Fruit fly (Drosophila melanogaster) whole organism, wandering third instar larva: ENCODE results near the gene CG18262.

Experiments
- Abd-B ChIP-seq: fragments of >200 bp; optimal IDR thresholded peaks from 2 replicates; lab custom pipeline; 2017; ENCODE audit warnings: missing biosample characterization, missing genetic modification characterization
- CG32264 ChIP-seq: fragments of 200-800 bp; sonication (Bioruptor generic); optimal IDR thresholded peaks from 2 replicates; lab custom pipeline; 2016; ENCODE audit warnings: missing biosample characterization, missing genetic modification characterization
- CG9705 ChIP-seq: fragments of 200-800 bp; sonication (Bioruptor generic); optimal IDR thresholded peaks from 2 replicates; lab custom pipeline; 2018; ENCODE audit warnings: missing biosample characterization, mild to moderate bottlenecking, missing genetic modification characterization
- CrebA ChIP-seq: fragments of 200-800 bp; sonication (Bioruptor generic); optimal IDR thresholded peaks from 2 replicates; lab custom pipeline; 2016; ENCODE audit warnings: missing biosample characterization, mild to moderate bottlenecking, missing genetic modification characterization, borderline replicate concordance
- Dfd ChIP-seq: fragments of >200 bp; optimal IDR thresholded peaks from 2 replicates; lab custom pipeline; 2017; ENCODE audit warnings: missing biosample characterization, missing genetic modification characterization
- Dif ChIP-seq: fragments of 200-275, 200-300 bp; sonication (Bioruptor generic); optimal IDR thresholded peaks from 2 replicates; lab custom pipeline; 2018; ENCODE audit warnings: missing biosample characterization, missing genetic modification characterization; ENCODE audit not compliant: partially characterized antibody
- GATAd ChIP-seq: sonication (Bioruptor generic); optimal IDR thresholded peaks from 2 replicates; lab custom pipeline; 2016; ENCODE audit warnings: missing biosample characterization, missing genetic modification characterization
- HLH106 ChIP-seq: fragments of 200-800 bp; optimal IDR thresholded peaks from 3 replicates; lab custom pipeline; 2019; ENCODE audit warnings: missing biosample characterization, mild to moderate bottlenecking, missing genetic modification characterization, moderate library complexity
- Hnf4 ChIP-seq: fragments of 200-800 bp; sonication (Bioruptor generic); optimal IDR thresholded peaks from 2 replicates; lab custom pipeline; 2016; ENCODE audit warnings: missing biosample characterization, mild to moderate bottlenecking, missing genetic modification characterization
- Hr78 ChIP-seq: fragments of >200 bp; optimal IDR thresholded peaks from 2 replicates; lab custom pipeline; 2017; ENCODE audit warnings: missing biosample characterization, missing genetic modification characterization
- Hr83 ChIP-seq: fragments of 200-300 bp; sonication (Bioruptor generic); optimal IDR thresholded peaks from 2 replicates; lab custom pipeline; 2016; ENCODE audit warnings: missing biosample characterization, mild to moderate bottlenecking, missing genetic modification characterization, moderate library complexity; ENCODE audit not compliant: poor library complexity, severe bottlenecking
- Jra ChIP-seq: sonication (Bioruptor generic); optimal IDR thresholded peaks from 2 replicates; lab custom pipeline; 2016; ENCODE audit warnings: missing biosample characterization, missing genetic modification characterization
- Mio ChIP-seq: sonication (Bioruptor generic); optimal IDR thresholded peaks from 2 replicates; lab custom pipeline; 2016; ENCODE audit warnings: missing biosample characterization, missing genetic modification characterization
- Myc ChIP-seq: fragments of >200 bp; optimal IDR thresholded peaks from 2 replicates; lab custom pipeline; 2017
- N ChIP-seq: fragments of >200 bp; optimal IDR thresholded peaks from 2 replicates; lab custom pipeline; 2018; ENCODE audit warnings: missing biosample characterization, missing external identifiers, missing genetic modification characterization
- OdsH ChIP-seq: fragments of 200-800 bp; sonication (Bioruptor generic); optimal IDR thresholded peaks from 2 replicates; lab custom pipeline; 2016; ENCODE audit warnings: missing biosample characterization, mild to moderate bottlenecking, missing genetic modification characterization
- Rel ChIP-seq, 2 experiments: fragments of 200-800 bp; sonication (Bioruptor generic) in 1 of 2; optimal IDR thresholded peaks; 2 replicates in 1 of 2; 3 replicates in 1 of 2; lab custom pipeline; 2016 to 2019; ENCODE audit warnings: mild to moderate bottlenecking in 2 of 2, missing biosample characterization in 2 of 2, missing genetic modification characterization in 2 of 2, moderate library complexity in 1 of 2
- Sp1 ChIP-seq: fragments of 200-800 bp; sonication (Bioruptor generic); optimal IDR thresholded peaks from 3 replicates; lab custom pipeline; 2019; ENCODE audit warnings: missing biosample characterization, mild to moderate bottlenecking, missing genetic modification characterization, moderate library complexity
- Vsx2 ChIP-seq: fragments of 200-300, 225-300 bp; sonication (Bioruptor generic); optimal IDR thresholded peaks from 2 replicates; lab custom pipeline; 2018; ENCODE audit warnings: missing biosample characterization, missing genetic modification characterization; ENCODE audit not compliant: partially characterized antibody
- br ChIP-seq: fragments of 200-800 bp; sonication (Bioruptor generic); optimal IDR thresholded peaks from 2 replicates; lab custom pipeline; 2016; ENCODE audit warnings: missing biosample characterization, missing genetic modification characterization
- brk ChIP-seq: fragments of 200-800 bp; sonication (Bioruptor generic); optimal IDR thresholded peaks from 2 replicates; lab custom pipeline; 2016; ENCODE audit warnings: missing biosample characterization, mild to moderate bottlenecking, missing genetic modification characterization
- dl ChIP-seq, 2 experiments: fragments of 175-275, 200-275 bp in 1 of 2; fragments of 200-275 bp in 1 of 2; sonication (Bioruptor generic); optimal IDR thresholded peaks; lab custom pipeline; 2018; ENCODE audit warnings: mild to moderate bottlenecking in 2 of 2, missing biosample characterization in 2 of 2, missing genetic modification characterization in 2 of 2, moderate library complexity in 2 of 2; ENCODE audit not compliant: partially characterized antibody in 2 of 2, insufficient read depth in 1 of 2
- dmrt93B ChIP-seq: fragments of 200-800 bp; sonication (Bioruptor generic); optimal IDR thresholded peaks from 2 replicates; lab custom pipeline; 2018; ENCODE audit warnings: missing biosample characterization, mild to moderate bottlenecking, missing genetic modification characterization
- dsf ChIP-seq: sonication (Bioruptor generic); optimal IDR thresholded peaks from 2 replicates; lab custom pipeline; 2016; ENCODE audit warnings: missing biosample characterization, missing genetic modification characterization, borderline replicate concordance
- ey ChIP-seq: fragments of 200-800 bp; sonication (Bioruptor generic); optimal IDR thresholded peaks from 2 replicates; lab custom pipeline; 2016; ENCODE audit warnings: missing biosample characterization, missing genetic modification characterization
- foxo ChIP-seq, 2 experiments: fragments of 200-800 bp; sonication (Bioruptor generic); optimal IDR thresholded peaks; 2 replicates in 1 of 2; 3 replicates in 1 of 2; lab custom pipeline; 2016 to 2017; ENCODE audit warnings: missing biosample characterization in 2 of 2, missing genetic modification characterization in 2 of 2
- fru ChIP-seq: fragments of 200-800 bp; sonication (Bioruptor generic); optimal IDR thresholded peaks from 3 replicates; lab custom pipeline; 2016; ENCODE audit warnings: missing biosample characterization, mild to moderate bottlenecking, missing genetic modification characterization
- h ChIP-seq: fragments of 200-800 bp; sonication (Bioruptor generic); optimal IDR thresholded peaks from 3 replicates; lab custom pipeline; 2016; ENCODE audit warnings: missing biosample characterization, mild to moderate bottlenecking, missing genetic modification characterization
- jim ChIP-seq: fragments of 175-275, 200-325 bp; sonication (Bioruptor generic); optimal IDR thresholded peaks from 2 replicates; lab custom pipeline; 2016; ENCODE audit warnings: missing biosample characterization, mild to moderate bottlenecking, missing genetic modification characterization
- lola ChIP-seq: fragments of >200 bp; optimal IDR thresholded peaks from 2 replicates; lab custom pipeline; 2017; ENCODE audit warnings: missing biosample characterization, missing genetic modification characterization
- pan ChIP-seq: fragments of >200 bp; optimal IDR thresholded peaks from 2 replicates; lab custom pipeline; 2017
- psq ChIP-seq: fragments of 200-800 bp; sonication (Bioruptor generic); optimal IDR thresholded peaks from 3 replicates; lab custom pipeline; 2017; ENCODE audit warnings: missing biosample characterization, mild to moderate bottlenecking, missing genetic modification characterization, moderate library complexity
- rgr ChIP-seq: fragments of 200-800 bp; sonication (Bioruptor generic); optimal IDR thresholded peaks from 3 replicates; lab custom pipeline; 2016; ENCODE audit warnings: missing biosample characterization, mild to moderate bottlenecking, missing genetic modification characterization
- sage ChIP-seq: fragments of 200-800 bp; sonication (Bioruptor generic); optimal IDR thresholded peaks from 2 replicates; lab custom pipeline; 2016; ENCODE audit warnings: missing biosample characterization, mild to moderate bottlenecking, missing genetic modification characterization
- sv ChIP-seq: fragments of 200-800 bp; sonication (Bioruptor generic); optimal IDR thresholded peaks from 3 replicates; lab custom pipeline; 2016; ENCODE audit warnings: missing biosample characterization, missing genetic modification characterization
- tai ChIP-seq: sonication (Bioruptor generic); optimal IDR thresholded peaks from 2 replicates; lab custom pipeline; 2016; ENCODE audit warnings: missing biosample characterization, missing genetic modification characterization
- usp ChIP-seq: fragments of >200 bp; optimal IDR thresholded peaks from 2 replicates; lab custom pipeline; 2017; ENCODE audit warnings: missing biosample characterization, missing genetic modification characterization
- woc ChIP-seq: sonication (Bioruptor generic); optimal IDR thresholded peaks from 2 replicates; lab custom pipeline; 2016; ENCODE audit warnings: missing biosample characterization, mild to moderate bottlenecking, missing genetic modification characterization

CG18262 gene

DNA sequence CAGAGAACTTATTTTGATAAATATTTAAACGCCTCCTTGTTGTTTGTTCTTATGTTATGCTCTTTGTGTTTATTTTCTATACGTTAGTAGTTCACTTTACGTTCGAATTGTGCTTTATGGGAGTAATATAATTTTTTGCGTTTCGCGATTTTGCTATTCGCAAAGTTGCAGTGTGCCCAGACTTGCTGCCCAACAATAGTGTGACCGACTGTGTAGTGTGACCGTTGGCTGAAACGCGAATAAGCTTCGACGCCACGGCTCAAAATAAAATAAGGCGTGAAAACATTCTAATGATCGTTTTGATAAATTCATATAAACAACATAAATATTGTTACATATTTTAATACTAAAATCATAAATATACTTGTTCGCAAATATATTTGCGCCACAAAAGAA is 10.7 kb upstream of the CG18262 start, which contains the start of gene Smox:
Smox (minus strand) TSS at position 213 of the 396 bp plus-strand sequence.
- TF ChIP-seq GATAd (GFP tag; lab: Kevin White, UChicago) (no peak), Vsx2 (no peak), sage (GFP tag; lab: Kevin White, UChicago) (no peak), rgr (no peak), Mio (GFP tag; lab: Kevin White, UChicago) (no peak), ey (GFP tag; lab: Kevin White, UChicago) (no peak), jim (no peak), tai (GFP tag; lab: Kevin White, UChicago) (no peak), CG9705 (GFP tag; lab: Kevin White, UChicago) (no peak), h (no peak), CG32264 (GFP tag; lab: Kevin White, UChicago) (no peak), Hnf4 (no peak), woc (GFP tag; lab: Kevin White, UChicago) (no peak), N (no peak), OdsH (GFP tag; lab: Kevin White, UChicago) (no peak), brk (GFP tag; lab: Kevin White, UChicago) (no peak), Dfd (no peak), dmrt93B (GFP tag; lab: Kevin White, UChicago) (no peak), Rel (GFP tag; optimal IDR thresholded peaks at IDR 0.05; lab: Kevin White, UChicago) (no peak), Rel (tag; optimal IDR thresholded peaks at IDR 0.05; lab: Kevin White, UChicago) (no peak)

DNA sequence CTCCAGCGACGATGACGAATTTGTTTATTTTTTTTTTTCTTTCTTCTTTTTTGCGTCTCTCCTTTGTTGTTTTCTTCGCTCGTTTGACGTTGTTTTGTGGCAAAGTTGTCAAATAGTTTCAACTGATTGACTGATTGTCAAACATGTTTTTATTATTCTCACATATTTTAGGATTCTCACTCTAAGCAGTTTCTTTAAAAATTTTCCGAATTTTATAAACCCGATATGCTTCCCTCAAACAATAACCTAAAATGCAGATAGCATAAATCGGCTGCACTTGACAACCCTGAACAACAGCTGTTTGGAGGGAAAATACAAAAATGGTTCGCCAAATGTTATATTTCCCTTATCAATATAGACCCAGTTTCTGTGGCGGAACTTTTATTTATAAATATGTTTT is 9.2 kb upstream of the CG18262 start, which contains the start of gene CG17982:
CG17982 (minus strand) TSS at position 299 of the 400 bp plus-strand sequence.
- TF ChIP-seq dsf (GFP tag; lab: Kevin White, UChicago) = peak; percentile 81
- TF ChIP-seq Hnf4 = no peak
- no peak for TF ChIP-seq Myc
- TF ChIP-seq dmrt93B (GFP tag; lab: Kevin White, UChicago) = no peak
- peak; percentile 88 for TF ChIP-seq CG9705 (GFP tag; lab: Kevin White, UChicago)
- TF ChIP-seq ey (GFP tag; lab: Kevin White, UChicago) = peak; percentile 93
- TF ChIP-seq Dif = no peak
- peak; percentile 98 for TF ChIP-seq psq (GFP tag; lab: Kevin White, UChicago)
- TF ChIP-seq jim = no peak
- peak; percentile 95 for TF ChIP-seq rgr
- peak; percentile 94 for TF ChIP-seq h
- TF ChIP-seq Abd-B (GFP tag; lab: Kevin White, UChicago) = no peak
- TF ChIP-seq br (GFP tag; lab: Kevin White, UChicago) = peak; percentile 94
- no peak for TF ChIP-seq brk (GFP tag; lab: Kevin White, UChicago)
- TF ChIP-seq pan (lab: Kevin White, UChicago) = no peak
- TF ChIP-seq sv (GFP tag; lab: Kevin White, UChicago) = peak; percentile 17
- no peak for TF ChIP-seq dl (GFP tag; optimal IDR thresholded peaks at IDR 0.05; lab: Kevin White, UChicago; ENCODE audit: insufficient read depth in 1 of 2, partially characterized antibody in 2 of 2)
- no peak for TF ChIP-seq tai (GFP tag; lab: Kevin White, UChicago)
- peak; percentile 93 for TF ChIP-seq fru (GFP tag; lab: Kevin White, UChicago)
- TF ChIP-seq Sp1 (GFP tag; lab: Kevin White, UChicago) = peak; percentile 92
- peak; percentile 86 for TF ChIP-seq woc (GFP tag; lab: Kevin White, UChicago)
- TF ChIP-seq OdsH (GFP tag; lab: Kevin White, UChicago) = peak; percentile 89
- peak; percentile 85 for TF ChIP-seq GATAd (GFP tag; lab: Kevin White, UChicago)
- TF ChIP-seq Hr78 (GFP tag; lab: Kevin White, UChicago) = no peak
- TF ChIP-seq lola = no peak
- no peak for TF ChIP-seq Dfd
- no peak for TF ChIP-seq CrebA (GFP tag; lab: Kevin White, UChicago)
- TF ChIP-seq sage (GFP tag; lab: Kevin White, UChicago) = peak; percentile 81
- no peak for TF ChIP-seq usp (GFP tag; lab: Kevin White, UChicago)
- TF ChIP-seq Hr83 = peak; percentile 91
- TF ChIP-seq Mio (GFP tag; lab: Kevin White, UChicago) = peak; percentile 42
- TF ChIP-seq Jra (GFP tag; lab: Kevin White, UChicago) = peak; percentile 93
- peak; percentile 83 for TF ChIP-seq CG32264 (GFP tag; lab: Kevin White, UChicago)
- peak; percentile 73 for TF ChIP-seq Rel (GFP tag; optimal IDR thresholded peaks at IDR 0.05; lab: Kevin White, UChicago)
- TF ChIP-seq Rel (tag; optimal IDR thresholded peaks at IDR 0.05; lab: Kevin White, UChicago) = peak; percentile 99
- TF ChIP-seq Vsx2 = no peak
- TF ChIP-seq HLH106 (tag; lab: Kevin White, UChicago) = peak; percentile 92
- no peak for TF ChIP-seq N
- peak; percentile 81 to 95 for TF ChIP-seq foxo (GFP tag; optimal IDR thresholded peaks at IDR 0.05; lab: Kevin White, UChicago)
